Worm (Caenorhabditis elegans): ENCODE results near the gene hpo-30.

hpo-30 gene

ce11 chrV:12310256-12310655, at the start of gene hpo-30:
Gene hpo-30 (minus strand): TSS chrV:12310356.
- TF ChIP-seq F55B11.4 (tag; optimal IDR thresholded peaks at IDR 0.05; ENCODE audit: borderline replicate concordance, insufficient read depth) (no peak), dox-1 (GFP tag; IDR thresholded peaks at IDR 0.05) (no peak), nfya-1 (tag; optimal IDR thresholded peaks at IDR 0.05; ENCODE audit: borderline replicate concordance, insufficient read depth) (no peak), B0035.1 (tag; optimal IDR thresholded peaks at IDR 0.05) (no peak), Y95B8A.8 (GFP tag; IDR thresholded peaks at IDR 0.05) (no peak), tbx-9 (tag; optimal IDR thresholded peaks at IDR 0.05; ENCODE audit: borderline replicate concordance) (no peak), lsy-27 (tag; optimal IDR thresholded peaks at IDR 0.05; ENCODE audit: borderline replicate concordance, insufficient read depth) (no peak), let-607 (tag; optimal IDR thresholded peaks at IDR 0.05) (no peak), egl-44 (GFP tag; IDR thresholded peaks at IDR 0.05) (no peak), zfh-2 (GFP tag; conservative IDR thresholded peaks at IDR 0.05) (no peak), nhr-90 (tag; optimal IDR thresholded peaks at IDR 0.05) (no peak), K11D2.4 (GFP tag; IDR thresholded peaks at IDR 0.05) (no peak), bed-2 (GFP tag; IDR thresholded peaks at IDR 0.05) (no peak), efl-1 (GFP tag; optimal IDR thresholded peaks at IDR 0.05) (no peak), ztf-25 (GFP tag; IDR thresholded peaks at IDR 0.05) (no peak), snpc-1.3 (tag; optimal IDR thresholded peaks at IDR 0.05; ENCODE audit: insufficient read depth) (no peak)

ce11 chrV:12358347-12358746, 48.2 kb upstream of the hpo-30 start, which contains the start of gene F23H12.5:
Gene F23H12.5 (plus strand): TSS chrV:12358647.
- TF ChIP-seq lsy-27 (tag; optimal IDR thresholded peaks at IDR 0.05; ENCODE audit: borderline replicate concordance, insufficient read depth): no peak
- TF ChIP-seq F10E7.11 (tag; optimal IDR thresholded peaks at IDR 0.05): no peak
- TF ChIP-seq egl-44 (GFP tag; IDR thresholded peaks at IDR 0.05): no peak
- TF ChIP-seq bed-1 (GFP tag; IDR thresholded peaks at IDR 0.05): no peak
- no peak for TF ChIP-seq snpc-4 (GFP tag; optimal IDR thresholded peaks at IDR 0.05)
- no peak for TF ChIP-seq snpc-4 (tag; optimal IDR thresholded peaks at IDR 0.05)
- TF ChIP-seq let-526 (GFP tag; IDR thresholded peaks at IDR 0.05): no peak
- TF ChIP-seq aptf-2 (GFP tag; conservative IDR thresholded peaks at IDR 0.05): no peak
- TF ChIP-seq rec-8 (tag; optimal IDR thresholded peaks at IDR 0.05): no peak
- TF ChIP-seq mel-28 (tag; optimal IDR thresholded peaks at IDR 0.05; ENCODE audit: borderline replicate concordance): no peak
- no peak for TF ChIP-seq mxl-1 (tag; optimal IDR thresholded peaks at IDR 0.05)
- TF ChIP-seq F33H1.4 (GFP tag; IDR thresholded peaks at IDR 0.05): no peak
- no peak for TF ChIP-seq zfh-2 (GFP tag; conservative IDR thresholded peaks at IDR 0.05)
- no peak for TF ChIP-seq snpc-1.3 (tag; optimal IDR thresholded peaks at IDR 0.05; ENCODE audit: insufficient read depth)
- TF ChIP-seq unc-130 (GFP tag; optimal IDR thresholded peaks at IDR 0.05): no peak
- TF ChIP-seq Y56A3A.18 (GFP tag; IDR thresholded peaks at IDR 0.05): no peak
- TF ChIP-seq pha-4 (tag; optimal IDR thresholded peaks at IDR 0.05): no peak

- TF ChIP-seq F22D6.2 (tag; optimal IDR thresholded peaks at IDR 0.05): no peak
- TF ChIP-seq sptf-2 (GFP tag; optimal IDR thresholded peaks at IDR 0.05): no peak
- no peak for TF ChIP-seq F33H1.4 (GFP tag; IDR thresholded peaks at IDR 0.05)
- no peak for TF ChIP-seq egrh-3 (GFP tag; IDR thresholded peaks at IDR 0.05)
- TF ChIP-seq nfya-2 (GFP tag; IDR thresholded peaks at IDR 0.05): no peak
- TF ChIP-seq B0336.3 (GFP tag; IDR thresholded peaks at IDR 0.05): no peak
- TF ChIP-seq mxl-1 (tag; optimal IDR thresholded peaks at IDR 0.05): no peak
- TF ChIP-seq ccch-3 (GFP tag; optimal IDR thresholded peaks at IDR 0.05): no peak
- no peak for TF ChIP-seq lin-54 (GFP tag; optimal IDR thresholded peaks at IDR 0.05)
- TF ChIP-seq bed-1 (GFP tag; IDR thresholded peaks at IDR 0.05): no peak
- TF ChIP-seq F39B2.1 (GFP tag; IDR thresholded peaks at IDR 0.05): no peak
- no peak for TF ChIP-seq snpc-1.3 (tag; optimal IDR thresholded peaks at IDR 0.05; ENCODE audit: insufficient read depth)
- no peak for TF ChIP-seq ceh-58 (GFP tag; IDR thresholded peaks at IDR 0.05)
- TF ChIP-seq hlh-26 (GFP tag; conservative IDR thresholded peaks at IDR 0.05): no peak
- no peak for TF ChIP-seq ceh-40 (GFP tag; IDR thresholded peaks at IDR 0.05)
- TF ChIP-seq lsl-1 (GFP tag; optimal IDR thresholded peaks at IDR 0.05): no peak
- no peak for TF ChIP-seq ceh-79 (tag; optimal IDR thresholded peaks at IDR 0.05)
- TF ChIP-seq sea-2 (GFP tag; IDR thresholded peaks at IDR 0.05): no peak
Measured at ce11 chrV:12357632-12358031, 47.5 kb upstream of the hpo-30 start.
